Fruit fly (Drosophila melanogaster): ENCODE measurements around the gene NijA.

Gene NijA

DNA sequence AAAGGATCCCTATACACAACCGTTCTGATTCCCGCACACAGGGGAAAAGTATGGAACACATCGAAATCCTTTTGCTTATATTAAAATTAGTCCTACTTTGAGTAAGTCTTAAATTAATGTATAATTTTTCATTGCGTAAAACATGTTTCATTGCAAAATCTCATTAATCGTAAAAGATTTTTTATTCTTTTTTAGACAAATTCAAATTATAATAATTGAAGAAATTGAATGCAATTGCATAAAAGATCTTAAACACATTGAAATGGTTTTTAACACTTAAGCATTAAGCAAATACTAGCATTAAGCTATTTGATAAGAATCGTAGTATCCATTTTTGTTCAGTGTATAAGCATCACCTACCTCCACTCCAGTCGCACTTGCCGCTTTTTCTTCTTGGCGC lies 23.1 kb upstream of the NijA start:
- TF ChIP-seq CG33213 (GFP tag; optimal IDR thresholded peaks at IDR 0.05) (no peak), CG18599 (GFP tag; optimal IDR thresholded peaks at IDR 0.05) (peak; percentile 65), CG31224 (GFP tag; IDR thresholded peaks at IDR 0.05) (no peak), Fer1 (GFP tag; optimal IDR thresholded peaks at IDR 0.05) (peak; percentile 20), mirr (GFP tag; optimal IDR thresholded peaks at IDR 0.05) (no peak), CG5245 (GFP tag; optimal IDR thresholded peaks at IDR 0.05) (no peak), CG11504 (tag; optimal IDR thresholded peaks at IDR 0.05) (peak; percentile 19), sc (optimal IDR thresholded peaks at IDR 0.05) (no peak), sc (GFP tag; optimal IDR thresholded peaks at IDR 0.05) (no peak), CG17612 (GFP tag; IDR thresholded peaks at IDR 0.05) (no peak), croc (GFP tag; conservative IDR thresholded peaks at IDR 0.05) (no peak), Xrp1 (GFP tag; IDR thresholded peaks at IDR 0.05) (no peak), CG6175 (GFP tag; IDR thresholded peaks at IDR 0.05) (no peak), E2f1 (GFP tag; IDR thresholded peaks at IDR 0.05) (no peak), chm (GFP tag; IDR thresholded peaks at IDR 0.05) (no peak), dmrt99B (tag; optimal IDR thresholded peaks at IDR 0.05) (peak; percentile 23), CG7556 (GFP tag; optimal IDR thresholded peaks at IDR 0.05) (peak; percentile 3), CG6683 (GFP tag; optimal IDR thresholded peaks at IDR 0.05) (no peak), CG2678 (tag; optimal IDR thresholded peaks at IDR 0.05) (peak; percentile 6), CG8944 (GFP tag; optimal IDR thresholded peaks at IDR 0.05) (no peak), CG1529 (GFP tag; optimal IDR thresholded peaks at IDR 0.05) (no peak), CG7839 (tag; optimal IDR thresholded peaks at IDR 0.05) (peak; percentile 1), tna (GFP tag; IDR thresholded peaks at IDR 0.05; ENCODE audit: partially characterized antibody) (no peak), Opbp (GFP tag; IDR thresholded peaks at IDR 0.05; ENCODE audit: partially characterized antibody) (no peak), gem (tag; optimal IDR thresholded peaks at IDR 0.05) (peak; percentile 21), CG7987 (GFP tag; optimal IDR thresholded peaks at IDR 0.05) (no peak), Fer3 (tag; optimal IDR thresholded peaks at IDR 0.05) (no peak), BtbVII (GFP tag; optimal IDR thresholded peaks at IDR 0.05) (peak; percentile 2), chn (GFP tag; optimal IDR thresholded peaks at IDR 0.05) (no peak)

dm6 chr3L:10716342-10716896 lies 19.7 kb upstream of the NijA start:
- no peak for TF ChIP-seq kah (GFP tag; optimal IDR thresholded peaks at IDR 0.05)
- TF ChIP-seq Hmx (GFP tag; optimal IDR thresholded peaks at IDR 0.05), result no peak
- no peak for TF ChIP-seq bsh (GFP tag; optimal IDR thresholded peaks at IDR 0.05)
- no peak for TF ChIP-seq CG12155 (GFP tag; optimal IDR thresholded peaks at IDR 0.05)

DNA sequence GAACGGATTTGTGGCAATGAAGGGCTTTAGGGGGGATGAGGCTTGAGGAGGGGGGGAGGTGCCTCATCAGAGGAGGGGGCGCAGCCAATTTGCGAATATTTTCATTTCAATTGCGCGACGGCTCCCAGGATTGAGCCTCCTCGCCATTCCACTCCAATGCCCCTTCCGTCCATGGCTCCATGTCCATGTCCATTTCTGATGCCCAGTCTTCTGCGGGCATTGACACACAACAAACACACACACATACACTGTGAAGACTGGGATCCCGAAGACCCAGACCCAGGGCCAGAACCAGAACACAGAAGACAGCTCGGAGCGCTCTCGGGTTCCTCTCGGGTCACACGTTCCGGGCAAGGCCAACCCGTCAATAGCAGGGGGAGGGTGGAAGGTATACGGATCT lies 19.1 kb upstream of the NijA start:
- TF ChIP-seq Tbp (GFP tag; optimal IDR thresholded peaks at IDR 0.05) (no peak), CG13775 (GFP tag; optimal IDR thresholded peaks at IDR 0.05) (no peak), phol (tag; optimal IDR thresholded peaks at IDR 0.05) (no peak), Trl (optimal IDR thresholded peaks at IDR 0.05) (no peak), Trl (GFP tag; optimal IDR thresholded peaks at IDR 0.05) (no peak), CG10565 (GFP tag; optimal IDR thresholded peaks at IDR 0.05) (no peak), CG3838 (GFP tag; optimal IDR thresholded peaks at IDR 0.05) (no peak), gfzf (GFP tag; optimal IDR thresholded peaks at IDR 0.05) (no peak), jigr1 (GFP tag; IDR thresholded peaks at IDR 0.05) (no peak), CG6175 (GFP tag; IDR thresholded peaks at IDR 0.05) (no peak), psq (GFP tag; optimal IDR thresholded peaks at IDR 0.05) (no peak), h (optimal IDR thresholded peaks at IDR 0.05) (no peak), Drgx (GFP tag; IDR thresholded peaks at IDR 0.05) (no peak), seq (GFP tag; IDR thresholded peaks at IDR 0.05) (no peak), CG2889 (GFP tag; IDR thresholded peaks at IDR 0.05) (no peak), CG10267 (tag; optimal IDR thresholded peaks at IDR 0.05) (no peak), nerfin-1 (tag; optimal IDR thresholded peaks at IDR 0.05) (no peak), tin (GFP tag; optimal IDR thresholded peaks at IDR 0.05) (no peak), lilli (GFP tag; optimal IDR thresholded peaks at IDR 0.05) (no peak)
